Fruit fly (Drosophila melanogaster) whole organism, embryonic: ENCODE data around the gene IM33.

Source experiments
- ATbp ChIP-seq: fragments of 200-800 bp; sonication (Bioruptor generic); optimal IDR thresholded peaks from 2 replicates; lab custom pipeline; 2017; ENCODE audit warnings: missing biosample characterization, mild to moderate bottlenecking, missing genetic modification characterization, missing genetic modification reagents
- Asciz ChIP-seq: fragments of 200-800 bp; sonication (Bioruptor generic); optimal IDR thresholded peaks from 2 replicates; lab custom pipeline; 2017; ENCODE audit warnings: missing biosample characterization, mild to moderate bottlenecking, missing genetic modification characterization, missing genetic modification reagents
- CG10274 ChIP-seq: fragments of 200-800 bp; sonication (Bioruptor generic); optimal IDR thresholded peaks from 3 replicates; lab custom pipeline; 2017; ENCODE audit warnings: missing biosample characterization, mild to moderate bottlenecking, missing genetic modification characterization
- CG10979 ChIP-seq: fragments of 200-800 bp; sonication (Bioruptor generic); optimal IDR thresholded peaks from 2 replicates; lab custom pipeline; 2018; ENCODE audit warnings: missing biosample characterization, mild to moderate bottlenecking, missing genetic modification characterization, moderate library complexity
- CG11456 ChIP-seq: fragments of 200-800 bp; sonication (Bioruptor generic); IDR thresholded peaks from 3 replicates; pipeline ENCODE4 v1.3.6; 2022; ENCODE audit warnings: missing biosample characterization, missing genetic modification characterization
- CG1233 ChIP-seq: fragments of 200-800 bp; sonication (Bioruptor generic); optimal IDR thresholded peaks from 4 replicates; lab custom pipeline; 2018; ENCODE audit warnings: missing biosample characterization, mild to moderate bottlenecking, missing genetic modification characterization
- CG13123 ChIP-seq: fragments of 200-800 bp; sonication (Bioruptor generic); optimal IDR thresholded peaks from 2 replicates; lab custom pipeline; 2016; ENCODE audit warnings: missing biosample characterization, missing genetic modification characterization
- CG13624 ChIP-seq: fragments of 200-800 bp; sonication (Bioruptor generic); optimal IDR thresholded peaks from 2 replicates; lab custom pipeline; 2016; ENCODE audit warnings: missing biosample characterization, missing genetic modification characterization
- CG14667 ChIP-seq: fragments of 200-800 bp; sonication (Bioruptor generic); IDR thresholded peaks from 2 replicates; pipeline ENCODE4 v1.3.6; 2022; ENCODE audit warnings: missing biosample characterization, missing genetic modification characterization
- CG14860 ChIP-seq: fragments of 200-800 bp; sonication (Bioruptor generic); IDR thresholded peaks from 3 replicates; pipeline ENCODE4 v1.3.6; 2022; ENCODE audit warnings: missing biosample characterization, missing genetic modification characterization; ENCODE audit not compliant: partially characterized antibody
- CG15011 ChIP-seq: fragments of 200-800 bp; sonication (Bioruptor generic); optimal IDR thresholded peaks from 3 replicates; lab custom pipeline; 2018; ENCODE audit warnings: missing biosample characterization, mild to moderate bottlenecking, missing genetic modification characterization
- CG15073 ChIP-seq: fragments of 200-800 bp; sonication (Bioruptor generic); optimal IDR thresholded peaks from 2 replicates; lab custom pipeline; 2016; ENCODE audit warnings: missing biosample characterization, missing genetic modification characterization
- CG15269 ChIP-seq: fragments of 200-800 bp; sonication (Bioruptor generic); optimal IDR thresholded peaks from 2 replicates; lab custom pipeline; 2018; ENCODE audit warnings: missing biosample characterization, mild to moderate bottlenecking, missing genetic modification characterization, moderate library complexity
- CG1529 ChIP-seq: fragments of 200-800 bp; sonication (Bioruptor generic); optimal IDR thresholded peaks from 3 replicates; lab custom pipeline; 2018; ENCODE audit warnings: missing biosample characterization, missing genetic modification characterization
- CG15696 ChIP-seq: fragments of 200-800 bp; sonication (Bioruptor generic); optimal IDR thresholded peaks from 2 replicates; lab custom pipeline; 2019; ENCODE audit warnings: missing biosample characterization, mild to moderate bottlenecking, missing genetic modification characterization, moderate library complexity
- CG31224 ChIP-seq: fragments of 200-800 bp; sonication (Bioruptor generic); IDR thresholded peaks from 2 replicates; pipeline ENCODE4 v1.3.6; 2022; ENCODE audit warnings: missing biosample characterization, missing genetic modification characterization
- CG32532 ChIP-seq: fragments of 200-800 bp; sonication (Bioruptor generic); IDR thresholded peaks from 2 replicates; pipeline ENCODE4 v1.3.6; 2022; ENCODE audit warnings: missing biosample characterization, missing genetic modification characterization
- CG42726 ChIP-seq: fragments of 200-800 bp; sonication (Bioruptor generic); IDR thresholded peaks from 2 replicates; pipeline ENCODE4 v1.3.6; 2022; ENCODE audit warnings: missing biosample characterization, missing genetic modification characterization; ENCODE audit not compliant: partially characterized antibody
- CG5245 ChIP-seq: fragments of 200-800 bp; sonication (Bioruptor generic); optimal IDR thresholded peaks from 3 replicates; lab custom pipeline; 2016; ENCODE audit warnings: missing biosample characterization, missing genetic modification characterization
- CG6813 ChIP-seq: fragments of 200-800 bp; sonication (Bioruptor generic); optimal IDR thresholded peaks from 2 replicates; lab custom pipeline; 2017; ENCODE audit warnings: missing biosample characterization, missing genetic modification characterization, mild to moderate bottlenecking, moderate library complexity, missing genetic modification reagents
- CG7745 ChIP-seq: fragments of 200-800 bp; sonication (Bioruptor generic); optimal IDR thresholded peaks from 2 replicates; lab custom pipeline; 2018; ENCODE audit warnings: missing biosample characterization, mild to moderate bottlenecking, missing genetic modification characterization, moderate library complexity
- CG7786 ChIP-seq: fragments of 200-800 bp; sonication (Bioruptor generic); optimal IDR thresholded peaks from 2 replicates; lab custom pipeline; 2016; ENCODE audit warnings: missing biosample characterization, missing genetic modification characterization
- CG9817 ChIP-seq: fragments of 200-800 bp; sonication (Bioruptor generic); optimal IDR thresholded peaks from 2 replicates; lab custom pipeline; 2018; ENCODE audit warnings: missing biosample characterization, mild to moderate bottlenecking, missing genetic modification characterization, moderate library complexity
- CrebB ChIP-seq: fragments of 200-800 bp; sonication (Bioruptor generic); optimal IDR thresholded peaks from 3 replicates; lab custom pipeline; 2018; ENCODE audit warnings: missing biosample characterization, mild to moderate bottlenecking, missing genetic modification characterization
- Dbx ChIP-seq: fragments of 200-800 bp; sonication (Bioruptor generic); IDR thresholded peaks from 3 replicates; pipeline ENCODE4 v1.3.6; 2022; ENCODE audit warnings: missing biosample characterization, missing genetic modification characterization
- HLH54F ChIP-seq: fragments of 200-800 bp; sonication (Bioruptor generic); optimal IDR thresholded peaks from 3 replicates; lab custom pipeline; 2016; ENCODE audit warnings: missing biosample characterization, missing genetic modification characterization
- HLHmδ ChIP-seq: fragments of 200-800 bp; sonication (Bioruptor generic); optimal IDR thresholded peaks from 2 replicates; lab custom pipeline; 2018; ENCODE audit warnings: missing biosample characterization, mild to moderate bottlenecking, missing genetic modification characterization, moderate library complexity
- Lim3 ChIP-seq: fragments of 200-800 bp; sonication (Bioruptor generic); IDR thresholded peaks from 2 replicates; pipeline ENCODE4 v1.3.6; 2022; ENCODE audit warnings: missing biosample characterization, missing genetic modification characterization
- MTF-1 ChIP-seq: fragments of 200-800 bp; sonication (Bioruptor generic); optimal IDR thresholded peaks from 2 replicates; lab custom pipeline; 2018; ENCODE audit warnings: missing biosample characterization, mild to moderate bottlenecking, missing genetic modification characterization, borderline replicate concordance
- Meics ChIP-seq: fragments of 200-800 bp; sonication (Bioruptor generic); optimal IDR thresholded peaks from 2 replicates; lab custom pipeline; 2017; ENCODE audit warnings: missing biosample characterization, mild to moderate bottlenecking, missing genetic modification characterization
- NC2α ChIP-seq: fragments of 200-800 bp; sonication (Bioruptor generic); optimal IDR thresholded peaks from 2 replicates; lab custom pipeline; 2016; ENCODE audit warnings: missing biosample characterization, missing genetic modification characterization
- Usf ChIP-seq: fragments of 200-800 bp; sonication (Bioruptor generic); optimal IDR thresholded peaks from 2 replicates; lab custom pipeline; 2017; ENCODE audit warnings: missing genotype, missing biosample characterization, missing genetic modification characterization
- ase ChIP-seq: fragments of 200-800 bp; sonication (Bioruptor generic); IDR thresholded peaks from 3 replicates; pipeline ENCODE4 v1.3.6; 2022; ENCODE audit warnings: missing biosample characterization, missing genetic modification characterization
- az2 ChIP-seq: fragments of 200-800 bp; sonication (Bioruptor generic); optimal IDR thresholded peaks from 3 replicates; lab custom pipeline; 2016; ENCODE audit warnings: missing biosample characterization, missing genetic modification characterization
- bcd ChIP-seq: fragments of 200-800 bp; sonication (Bioruptor generic); optimal IDR thresholded peaks from 2 replicates; lab custom pipeline; 2017; ENCODE audit warnings: missing biosample characterization, mild to moderate bottlenecking, missing genetic modification characterization
- cad ChIP-seq: fragments of >200 bp; optimal IDR thresholded peaks from 2 replicates; lab custom pipeline; 2017; ENCODE audit warnings: missing biosample characterization, missing genetic modification characterization
- chif ChIP-seq, 2 experiments: fragments of 200-800 bp; sonication (Bioruptor generic); optimal IDR thresholded peaks; 3 replicates each; lab custom pipeline; 2016; ENCODE audit warnings: missing biosample characterization in 2 of 2, missing genetic modification characterization in 2 of 2
- emc ChIP-seq: fragments of 200-800 bp; sonication (Bioruptor generic); optimal IDR thresholded peaks from 2 replicates; lab custom pipeline; 2016; ENCODE audit warnings: missing biosample characterization, missing genetic modification characterization
- grau ChIP-seq: fragments of 200-800 bp; optimal IDR thresholded peaks from 3 replicates; lab custom pipeline; 2019; ENCODE audit warnings: missing biosample characterization, mild to moderate bottlenecking, missing genetic modification characterization, moderate library complexity
- grn ChIP-seq: fragments of 200-800 bp; sonication (Bioruptor generic); optimal IDR thresholded peaks from 3 replicates; lab custom pipeline; 2017; ENCODE audit warnings: missing biosample characterization, missing genetic modification characterization
- hth ChIP-seq: fragments of >200 bp; optimal IDR thresholded peaks from 2 replicates; lab custom pipeline; 2017; ENCODE audit warnings: inconsistent platforms
- inv ChIP-seq: fragments of 200-800 bp; sonication (Bioruptor generic); IDR thresholded peaks from 2 replicates; pipeline ENCODE4 v1.3.6; 2022; ENCODE audit warnings: missing biosample characterization, missing genetic modification characterization; ENCODE audit not compliant: partially characterized antibody
- lola ChIP-seq, 3 experiments: fragments of >200 bp in 2 of 3; fragments of 200-800 bp in 1 of 3; sonication (Bioruptor generic) in 1 of 3; optimal IDR thresholded peaks; 2 replicates each; lab custom pipeline; 2017 to 2019; ENCODE audit warnings: missing biosample characterization in 3 of 3, missing genetic modification characterization in 3 of 3, mild to moderate bottlenecking in 1 of 3, moderate library complexity in 1 of 3
- mam ChIP-seq: fragments of 200-800 bp; sonication (Bioruptor generic); optimal IDR thresholded peaks from 3 replicates; lab custom pipeline; 2016; ENCODE audit warnings: missing biosample characterization, missing genetic modification characterization
- pan ChIP-seq, 4 experiments: fragments of >200 bp in 3 of 4; fragments of 200-800 bp in 1 of 4; sonication (Bioruptor generic) in 1 of 4; optimal IDR thresholded peaks in 3 of 4; IDR thresholded peaks in 1 of 4; 2 replicates each; pipeline versions ENCODE4 v1.3.6 to Lab custom; 2017 to 2022; ENCODE audit warnings: missing biosample characterization in 2 of 4, missing genetic modification characterization in 2 of 4, mixed read lengths in 1 of 4
- slou ChIP-seq: fragments of 200-800 bp; sonication (Bioruptor generic); optimal IDR thresholded peaks from 3 replicates; lab custom pipeline; 2016; ENCODE audit warnings: missing biosample characterization, missing genetic modification characterization
- tna ChIP-seq: fragments of 200-800 bp; sonication (Bioruptor generic); IDR thresholded peaks from 2 replicates; pipeline ENCODE4 v1.3.6; 2022; ENCODE audit warnings: missing biosample characterization, missing genetic modification characterization; ENCODE audit not compliant: partially characterized antibody
- unc-4 ChIP-seq: fragments of 200-800 bp; sonication (Bioruptor generic); IDR thresholded peaks from 2 replicates; pipeline ENCODE4 v1.3.6; 2022; ENCODE audit warnings: missing biosample characterization, missing genetic modification characterization; ENCODE audit not compliant: partially characterized antibody

Gene IM33

dm6 chr2L:3657349-3658142 lies 38.9 kb downstream of the IM33 start (continued):
- no peak; the same call in 1 of the 2 replicates for TF ChIP-seq tna (GFP tag; lab: Robert Waterston, UW)
- TF ChIP-seq CG14860 (GFP tag; lab: Robert Waterston, UW), result no peak
- TF ChIP-seq CG13624 (GFP tag; lab: Kevin White, UChicago), result peak; percentile 70
- TF ChIP-seq CG10274 (GFP tag; lab: Kevin White, UChicago), result no peak
- peak; percentile 41 for TF ChIP-seq Meics (GFP tag; lab: Kevin White, UChicago)
- TF ChIP-seq MTF-1 (GFP tag; lab: Kevin White, UChicago), result peak; percentile 26
- peak; percentile 81 for TF ChIP-seq Dbx (GFP tag; lab: Robert Waterston, UW)
- TF ChIP-seq CG7786, result no peak
- no peak for TF ChIP-seq CG14667 (GFP tag; lab: Robert Waterston, UW)
- no peak for TF ChIP-seq lola (GFP tag; optimal IDR thresholded peaks at IDR 0.05; lab: Kevin White, UChicago)
- peak; percentile 89 for TF ChIP-seq CG11456
- peak; percentile 71; the same call in 2 of the 3 replicates for TF ChIP-seq ase (GFP tag; lab: Robert Waterston, UW)
- no peak for TF ChIP-seq pan (optimal IDR thresholded peaks at IDR 0.05; lab: Kevin White, UChicago)
- peak in 1 of 2 experiments; percentile 35 for TF ChIP-seq pan (GFP tag; optimal IDR thresholded peaks at IDR 0.05 in 1 of 2, IDR thresholded peaks at IDR 0.05 in 1 of 2)
- no peak for TF ChIP-seq ATbp (GFP tag; lab: Kevin White, UChicago)
- no peak for TF ChIP-seq hth
- no peak for TF ChIP-seq CG31224 (GFP tag; lab: Robert Waterston, UW)
- peak; percentile 63 for TF ChIP-seq CG7745 (tag; lab: Kevin White, UChicago)
- peak; percentile 29 for TF ChIP-seq HLH54F (GFP tag; lab: Kevin White, UChicago)
- no peak for TF ChIP-seq CG15011 (GFP tag; lab: Kevin White, UChicago)
- TF ChIP-seq CG15696 (tag; lab: Kevin White, UChicago), result peak; percentile 84
- peak; percentile 90 for TF ChIP-seq CG42726
- peak; percentile 49 for TF ChIP-seq grau (tag; lab: Kevin White, UChicago)
- no peak for TF ChIP-seq Usf (GFP tag; lab: Kevin White, UChicago)
- no peak for TF ChIP-seq CG6813 (GFP tag; lab: Kevin White, UChicago)
- TF ChIP-seq mam, result peak; percentile 30
- no peak for TF ChIP-seq CG13123 (GFP tag; lab: Kevin White, UChicago)
- peak; percentile 43; the same call in 1 of the 2 replicates for TF ChIP-seq unc-4
- peak in 1 of 2 experiments; percentile 64 for TF ChIP-seq chif (GFP tag; optimal IDR thresholded peaks at IDR 0.05; lab: Kevin White, UChicago)
- TF ChIP-seq CG15269, result no peak
- peak; percentile 83 for TF ChIP-seq CG32532
- TF ChIP-seq CG9817 (tag; lab: Kevin White, UChicago), result peak; percentile 51
- peak; percentile 62 for TF ChIP-seq az2
- TF ChIP-seq bcd (GFP tag; lab: Kevin White, UChicago), result peak; percentile 50
- TF ChIP-seq inv, result no peak; the same call in 1 of the 2 replicates
- no peak for TF ChIP-seq cad
- TF ChIP-seq HLHmδ (GFP tag; lab: Kevin White, UChicago), result no peak
- TF ChIP-seq CG1529, result no peak
- TF ChIP-seq grn (GFP tag; lab: Kevin White, UChicago), result peak; percentile 1
- no peak for TF ChIP-seq CG15073 (GFP tag; lab: Kevin White, UChicago)
- TF ChIP-seq CG10979 (tag; lab: Kevin White, UChicago), result peak; percentile 33
- no peak for TF ChIP-seq Lim3 (GFP tag; lab: Robert Waterston, UW)
- no peak for TF ChIP-seq slou (GFP tag; lab: Kevin White, UChicago)
- peak; percentile 43 for TF ChIP-seq CG1233 (GFP tag; lab: Kevin White, UChicago)
- TF ChIP-seq emc, result no peak
- TF ChIP-seq CrebB, result no peak
- peak; percentile 74 for TF ChIP-seq CG5245 (GFP tag; lab: Kevin White, UChicago)
- TF ChIP-seq NC2α (GFP tag; lab: Kevin White, UChicago), result peak; percentile 33
- peak; percentile 8 for TF ChIP-seq Asciz (GFP tag; lab: Kevin White, UChicago)
